Fruit fly (Drosophila melanogaster): ENCODE measurements around the gene CG32188.
"Not testable (repeated sequence)": the region's sequence is repeated elsewhere in the genome, so short reads cannot be mapped to it uniquely, and the experiment has no call there.

- TF ChIP-seq CG8301 (tag; optimal IDR thresholded peaks at IDR 0.05); Pif1A (GFP tag; optimal IDR thresholded peaks at IDR 0.05); CG9948 (tag; optimal IDR thresholded peaks at IDR 0.05); D1 (tag; optimal IDR thresholded peaks at IDR 0.05); rn (GFP tag; IDR thresholded peaks at IDR 0.05): not testable (repeated sequence)
Measured at dm6 chr3L:17858174-17858573, 24.7 kb upstream of the CG32188 start, which contains the start of gene CG34002.

All from whole organism, pupa.